Worm (Caenorhabditis elegans) whole organism, L1 larva: Measurements from ENCODE around the gene R07C12.3.

Source experiments
- ceh-82 ChIP-seq, 3 experiments: fragments of 150-350 bp in 1 of 3; sonication (generic microtip) in 2 of 3; optimal IDR thresholded peaks; 2 replicates each; lab custom pipeline; 2014 to 2017; ENCODE audit warnings: missing biosample characterization in 3 of 3, missing genetic modification characterization in 3 of 3
- fkh-10 ChIP-seq: sonication (generic microtip); optimal IDR thresholded peaks from 2 replicates; lab custom pipeline; 2017; ENCODE audit warnings: missing biosample characterization, missing genetic modification reagents, missing genetic modification characterization
- lsy-2 ChIP-seq, 2 experiments: fragments of 150-350 bp; optimal IDR thresholded peaks; 2 replicates each; lab custom pipeline; 2014; ENCODE audit warnings: missing biosample characterization in 2 of 2, missing genetic modification characterization in 2 of 2
- nhr-11 ChIP-seq: fragments of 150-350 bp; optimal IDR thresholded peaks from 2 replicates; lab custom pipeline; 2014; ENCODE audit warnings: missing biosample characterization, missing genetic modification characterization
- nhr-85 ChIP-seq: sonication (generic microtip); peaks from one replicate; lab custom pipeline; 2016; ENCODE audit warnings: missing genetic modification characterization, inconsistent platforms, missing compliant biosample characterization
- sptf-1 ChIP-seq: fragments of 150-350 bp; optimal IDR thresholded peaks from 2 replicates; lab custom pipeline; 2014; ENCODE audit warnings: missing biosample characterization, missing genetic modification characterization

ce11 chrIV:4171531-4172163, 26.8 kb downstream of the R07C12.3 start, which contains the start of the genes K08D10.13 and rnp-2:
- peak; percentile 45 to 67 (median 58) for TF ChIP-seq ceh-82 (tag; optimal IDR thresholded peaks at IDR 0.05; lab: Kevin White, UChicago)
- TF ChIP-seq nhr-85, result peak; percentile 84
- no peak for TF ChIP-seq sptf-1 (tag; lab: Kevin White, UChicago)
- TF ChIP-seq nhr-11 (tag; lab: Kevin White, UChicago), result no peak
- TF ChIP-seq lsy-2 (tag; optimal IDR thresholded peaks at IDR 0.05; lab: Kevin White, UChicago), result peak; percentile 76 to 79
- TF ChIP-seq fkh-10 (GFP tag; lab: Kevin White, UChicago), result peak; percentile 1
